Worm (Caenorhabditis elegans): ENCODE data around the gene rmd-6.
"Not testable (repeated sequence)": the region's sequence is repeated elsewhere in the genome, so short reads cannot be mapped to it uniquely, and the experiment has no call there.

rmd-6 gene

ce11 chrIV:5068541-5068940 lies at the start of gene rmd-6, which contains the start of gene R13H9.6:
Gene rmd-6 (plus strand): TSS chrIV:5068845.
Gene R13H9.6 (minus strand): TSS chrIV:5068641.
- not testable (repeated sequence) for TF ChIP-seq unc-62 (GFP tag; optimal IDR thresholded peaks at IDR 0.05)

- TF ChIP-seq unc-62 (GFP tag; optimal IDR thresholded peaks at IDR 0.05): no peak
Measured at ce11 chrIV:5020533-5020932, 48.1 kb upstream of the rmd-6 start, which contains the start of gene T28H11.8. Gene T28H11.8 (minus strand): TSS chrIV:5020633.

ce11 chrIV:5025646-5026045 lies 43.0 kb upstream of the rmd-6 start, which contains the start of gene C09B9.85:
Gene C09B9.85 (minus strand): TSS chrIV:5025746.
- no peak for TF ChIP-seq unc-62 (GFP tag; optimal IDR thresholded peaks at IDR 0.05)

DNA sequence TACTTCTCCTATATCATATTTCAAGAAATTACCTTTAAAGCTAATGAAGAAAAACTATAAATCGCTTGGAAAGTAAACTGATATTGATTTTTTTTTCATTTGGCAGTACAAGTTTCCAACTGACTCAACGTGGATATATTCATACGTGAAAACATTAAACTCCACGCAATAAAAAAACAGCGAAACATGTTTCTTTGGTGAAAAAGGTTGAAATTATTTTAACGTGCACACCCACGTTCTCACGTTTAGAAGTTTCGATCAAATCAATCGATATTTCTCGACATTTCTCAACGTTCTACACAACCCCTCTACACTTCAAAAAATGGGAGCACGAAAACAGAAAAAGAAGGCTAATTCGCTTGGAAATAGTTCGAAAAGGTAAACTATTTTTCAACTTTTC lies 39.7 kb upstream of the rmd-6 start, which contains the start of the genes best-6 and C09B9.2:
TSS of gene best-6 (minus strand) at position 101 of the 400 bp plus-strand sequence.
TSS of gene C09B9.2 (plus strand) at position 314 of the 400 bp plus-strand sequence.
- TF ChIP-seq unc-62 (GFP tag; optimal IDR thresholded peaks at IDR 0.05): no peak

ce11 chrIV:5031346-5031745 lies 37.3 kb upstream of the rmd-6 start:
- no peak for TF ChIP-seq unc-62 (GFP tag; optimal IDR thresholded peaks at IDR 0.05)

ce11 chrIV:5033276-5033675 lies 35.4 kb upstream of the rmd-6 start, which contains the start of gene C09B9.4:
Gene C09B9.4 (minus strand): TSS chrIV:5033376.
- no peak for TF ChIP-seq unc-62 (GFP tag; optimal IDR thresholded peaks at IDR 0.05)

DNA sequence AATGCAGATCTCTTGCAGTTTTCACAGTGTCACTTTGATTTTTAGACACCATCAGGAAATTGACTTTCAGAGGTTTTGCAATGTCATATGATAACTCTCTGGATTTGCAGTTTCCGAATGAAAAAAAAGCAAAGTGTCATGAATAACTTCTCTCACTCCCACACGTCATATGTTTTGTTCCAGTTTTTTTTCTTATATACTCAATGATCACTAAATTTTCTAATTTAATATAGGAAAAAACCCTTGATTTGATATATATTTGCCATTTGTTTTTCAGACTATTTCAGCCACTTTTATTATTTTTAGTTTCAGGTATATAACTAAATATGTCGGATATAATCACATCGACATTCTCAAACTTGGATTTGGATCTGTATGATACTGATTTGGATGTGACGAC lies 31.2 kb upstream of the rmd-6 start, which contains the start of gene C09B9.1:
TSS of gene C09B9.1 (plus strand) at position 301 of the 400 bp plus-strand sequence.
- TF ChIP-seq unc-62 (GFP tag; optimal IDR thresholded peaks at IDR 0.05): no peak

- no peak for TF ChIP-seq unc-62 (GFP tag; optimal IDR thresholded peaks at IDR 0.05)
Measured at ce11 chrIV:5038744-5039143, 29.9 kb upstream of the rmd-6 start.

- TF ChIP-seq unc-62 (GFP tag; optimal IDR thresholded peaks at IDR 0.05): no peak
Measured at ce11 chrIV:5045389-5045788, 23.3 kb upstream of the rmd-6 start, which contains the start of gene hot-9. Gene hot-9 (minus strand): TSS chrIV:5045489.

DNA sequence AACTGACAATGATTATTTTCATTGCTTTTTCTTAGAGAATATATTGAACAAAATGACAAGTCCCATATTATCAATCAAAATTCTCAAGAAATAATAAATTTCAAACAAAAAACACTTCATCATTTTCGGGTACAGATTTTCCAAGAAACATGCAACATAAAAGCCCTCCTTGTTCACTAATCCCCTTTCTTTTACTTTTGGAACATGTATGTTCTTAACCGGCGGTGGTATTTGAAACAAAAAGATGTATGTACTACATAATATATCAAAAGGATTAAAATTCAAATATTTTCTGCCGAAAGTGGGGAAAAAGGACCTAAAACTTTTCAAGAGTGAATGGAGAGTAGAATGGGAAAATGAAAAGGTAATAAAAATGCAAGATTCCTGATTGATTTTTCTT lies 14.3 kb upstream of the rmd-6 start:
- no peak for TF ChIP-seq unc-62 (GFP tag; optimal IDR thresholded peaks at IDR 0.05)

ce11 chrIV:5055964-5056588 lies 12.6 kb upstream of the rmd-6 start, which contains the start of gene msp-55:
Gene msp-55 (minus strand): TSS chrIV:5056014.
- no peak for TF ChIP-seq unc-62 (GFP tag; optimal IDR thresholded peaks at IDR 0.05)

DNA sequence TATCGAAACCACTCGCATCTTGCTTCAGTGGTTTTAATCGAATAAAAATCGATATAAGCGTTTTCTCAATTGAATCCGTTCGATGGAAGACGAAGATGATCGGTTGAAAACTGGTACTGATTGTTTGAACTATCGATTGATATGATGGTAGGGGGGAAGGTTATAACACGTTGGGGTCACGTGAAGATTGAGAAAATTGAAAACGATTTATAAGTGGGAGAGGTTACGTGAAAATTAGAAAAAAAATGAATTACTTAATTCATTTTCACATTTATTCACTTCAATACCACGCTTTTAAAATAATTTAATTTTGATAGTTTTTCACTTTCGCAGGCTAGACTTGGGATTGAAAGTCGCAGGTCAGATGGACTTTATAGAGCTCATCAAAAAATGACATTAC lies 7.7 kb upstream of the rmd-6 start, which contains the start of gene C09B9.7:
TSS of gene C09B9.7 (minus strand) at position 101 of the 400 bp plus-strand sequence.
- TF ChIP-seq unc-62 (GFP tag; optimal IDR thresholded peaks at IDR 0.05): no peak

DNA sequence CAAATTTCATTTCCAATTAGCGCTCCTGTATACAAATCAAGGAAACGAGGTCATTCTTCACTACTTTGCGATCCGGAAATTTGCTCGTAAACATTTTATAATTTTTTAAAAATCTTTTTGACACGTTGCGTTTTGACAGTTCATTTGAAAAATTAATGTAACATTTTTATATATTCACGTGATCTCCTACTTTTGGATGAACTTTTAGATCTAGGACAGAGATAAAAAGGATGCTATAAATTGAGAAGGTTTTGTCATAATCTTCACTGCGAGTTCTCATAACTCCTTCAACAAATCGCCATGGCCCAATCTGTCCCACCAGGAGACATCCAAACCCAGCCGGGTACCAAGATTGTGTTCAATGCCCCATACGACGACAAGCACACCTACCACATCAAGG lies 6.4 kb upstream of the rmd-6 start, which contains the start of gene msp-57:
TSS of gene msp-57 (plus strand) at position 301 of the 400 bp plus-strand sequence.
- TF ChIP-seq unc-62 (GFP tag; optimal IDR thresholded peaks at IDR 0.05): not testable (repeated sequence)

ce11 chrIV:5063297-5063696 lies 5.3 kb upstream of the rmd-6 start:
- TF ChIP-seq unc-62 (GFP tag; optimal IDR thresholded peaks at IDR 0.05): no peak

DNA sequence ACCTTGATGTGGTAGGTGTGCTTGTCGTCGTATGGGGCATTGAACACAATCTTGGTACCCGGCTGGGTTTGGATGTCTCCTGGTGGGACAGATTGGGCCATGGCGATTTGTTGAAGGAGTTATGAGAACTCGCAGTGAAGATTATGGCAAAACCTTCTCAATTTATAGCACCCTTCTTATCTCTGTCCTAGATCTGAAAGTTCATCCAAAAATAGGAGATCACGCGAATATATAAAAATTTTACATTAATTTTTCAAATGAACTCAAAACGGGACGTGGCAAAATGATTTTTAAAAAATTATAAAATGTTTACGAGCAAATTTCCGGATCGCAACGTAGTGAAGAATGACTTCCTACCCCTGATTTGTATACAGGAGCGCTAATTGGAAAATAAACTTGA lies 3.7 kb upstream of the rmd-6 start, which contains the start of gene msp-53:
TSS of gene msp-53 (minus strand) at position 101 of the 400 bp plus-strand sequence.
- not testable (repeated sequence) for TF ChIP-seq unc-62 (GFP tag; optimal IDR thresholded peaks at IDR 0.05)

DNA sequence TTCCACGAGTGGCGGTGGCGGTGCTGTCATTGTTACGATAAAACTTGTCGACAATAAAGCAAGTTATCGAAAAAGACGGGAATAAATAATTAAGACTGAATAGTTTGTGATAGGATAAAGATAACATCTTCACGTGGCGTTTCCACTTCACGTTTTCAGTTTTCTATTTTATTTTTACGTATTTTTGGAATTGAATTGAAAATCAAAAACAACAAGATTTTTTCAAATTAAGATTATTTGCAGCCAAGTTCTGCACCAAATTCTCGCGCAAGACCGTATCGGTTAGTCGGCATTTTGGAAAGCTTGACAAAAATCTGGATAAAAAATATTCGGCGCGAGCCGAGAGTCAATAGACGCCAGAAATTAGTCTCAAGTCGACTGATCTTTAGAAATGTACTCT lies 1.8 kb upstream of the rmd-6 start, which contains the start of gene ttbk-2.2:
TSS of gene ttbk-2.2 (minus strand) at position 101 of the 400 bp plus-strand sequence.
- TF ChIP-seq unc-62 (GFP tag; optimal IDR thresholded peaks at IDR 0.05): not testable (repeated sequence)

ce11 chrIV:5070593-5070992 lies 1.9 kb downstream of the rmd-6 start, which contains the start of gene C02B10.6:
Gene C02B10.6 (plus strand): TSS chrIV:5070893.
- not testable (repeated sequence) for TF ChIP-seq unc-62 (GFP tag; optimal IDR thresholded peaks at IDR 0.05)

All from whole organism, dauer.